Fruit fly (Drosophila melanogaster): Measurements from ENCODE around the gene spas.

DNA sequence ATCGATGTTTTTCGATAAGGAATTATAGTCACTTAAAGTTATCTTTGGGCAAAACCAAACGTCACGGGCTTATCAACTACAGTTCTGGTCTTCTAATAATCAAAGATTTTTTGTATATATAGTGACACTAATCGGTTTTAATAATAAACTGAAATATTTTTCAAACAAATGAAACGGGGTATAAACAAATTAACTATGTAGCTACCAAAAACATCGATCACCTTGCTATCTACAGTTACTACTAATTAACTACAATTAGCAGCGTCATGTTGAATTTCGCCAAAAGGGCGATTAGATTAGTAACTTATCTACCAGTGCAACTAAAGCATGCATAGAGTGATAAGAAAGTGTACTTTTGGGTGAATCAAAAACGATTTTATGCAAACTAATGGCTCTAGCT is 46.7 kb upstream of the spas start:
- no peak for TF ChIP-seq CTCF (optimal IDR thresholded peaks at IDR 0.05)
- TF ChIP-seq CG8478 (optimal IDR thresholded peaks at IDR 0.05): no peak

Data from S2 (cell line).